In genomic region chr3L:15108948-15109347, dm6 we compare ENCODE assay signal across 4 fruit fly cellular contexts.
TF ChIP-seq lines count a peak whose summit lies in the region.

No protein-coding gene starts in this region.

- TF ChIP-seq CTCF in whole organism, embryonic (GFP tag; optimal IDR thresholded peaks at IDR 0.05; lab: Kevin White, UChicago) = no peak

TF ChIP-seq in whole organism, embryonic, 481 proteins besides CTCF, POLR2A, EP300 and RAD21:
- TF ChIP-seq CG11247 (GFP tag; IDR thresholded peaks at IDR 0.05; lab: Robert Waterston, UW) (no peak), Ets65A (GFP tag; lab: Kevin White, UChicago) (peak; percentile 20), dan (GFP tag; IDR thresholded peaks at IDR 0.05; lab: Robert Waterston, UW) (no peak), HHEX (GFP tag; optimal IDR thresholded peaks at IDR 0.05; lab: Kevin White, UChicago) (no peak), gsb-n (tag; optimal IDR thresholded peaks at IDR 0.05; lab: Kevin White, UChicago) (no peak), Sry-β (GFP tag; optimal IDR thresholded peaks at IDR 0.05; lab: Kevin White, UChicago) (peak; percentile 68), CG11398 (GFP tag; optimal IDR thresholded peaks at IDR 0.05; lab: Kevin White, UChicago) (no peak), CG18262 (tag; optimal IDR thresholded peaks at IDR 0.05; lab: Kevin White, UChicago) (peak; percentile 12), Sry-δ (GFP tag; optimal IDR thresholded peaks at IDR 0.05; lab: Kevin White, UChicago) (no peak), CG17361 (GFP tag; IDR thresholded peaks at IDR 0.05; lab: Robert Waterston, UW) (no peak)

TF ChIP-seq in whole organism, prepupa, 60 proteins besides CTCF, POLR2A, EP300 and RAD21:
- TF ChIP-seq CG8119 (GFP tag; IDR thresholded peaks at IDR 0.05; lab: Robert Waterston, UW) (peak; percentile 66; the same call in 2 of the 3 replicates), acj6 (GFP tag; optimal IDR thresholded peaks at IDR 0.05; lab: Kevin White, UChicago) (peak; percentile 50), Met (GFP tag; optimal IDR thresholded peaks at IDR 0.05; lab: Kevin White, UChicago) (peak; percentile 5), Sox14 (GFP tag; optimal IDR thresholded peaks at IDR 0.05; lab: Kevin White, UChicago) (peak; percentile 8), Smox (GFP tag; optimal IDR thresholded peaks at IDR 0.05; lab: Kevin White, UChicago) (no peak), esn (GFP tag; optimal IDR thresholded peaks at IDR 0.05; lab: Kevin White, UChicago) (peak; percentile 39), CG4318 (GFP tag; optimal IDR thresholded peaks at IDR 0.05; lab: Kevin White, UChicago) (peak; percentile 39), eg (GFP tag; IDR thresholded peaks at IDR 0.05; lab: Robert Waterston, UW) (no peak), CG7368 (GFP tag; optimal IDR thresholded peaks at IDR 0.05; lab: Kevin White, UChicago) (no peak), CG3032 (tag; optimal IDR thresholded peaks at IDR 0.05; lab: Kevin White, UChicago) (peak; percentile 53), CG10669 (GFP tag; optimal IDR thresholded peaks at IDR 0.05; lab: Kevin White, UChicago) (no peak), CG15336 (GFP tag; IDR thresholded peaks at IDR 0.05; lab: Robert Waterston, UW) (peak; percentile 17; the same call in 1 of the 2 replicates), salr (GFP tag; optimal IDR thresholded peaks at IDR 0.05; lab: Kevin White, UChicago) (no peak), Gug (GFP tag; IDR thresholded peaks at IDR 0.05; lab: Robert Waterston, UW) (peak; percentile 21; the same call in 1 of the 2 replicates), Ets21C (GFP tag; optimal IDR thresholded peaks at IDR 0.05; lab: Kevin White, UChicago) (no peak), CG6792 (GFP tag; optimal IDR thresholded peaks at IDR 0.05; lab: Kevin White, UChicago) (peak; percentile 21), Eip78C (GFP tag; lab: Kevin White, UChicago) (peak; percentile 82), CG8632 (GFP tag; optimal IDR thresholded peaks at IDR 0.05; lab: Kevin White, UChicago) (peak; percentile 22), CG6163 (GFP tag; IDR thresholded peaks at IDR 0.05; lab: Robert Waterston, UW) (peak; percentile 17; the same call in 2 of the 3 replicates), Ets96B (tag; optimal IDR thresholded peaks at IDR 0.05; lab: Kevin White, UChicago) (peak; percentile 39), Hr4 (GFP tag; optimal IDR thresholded peaks at IDR 0.05; lab: Kevin White, UChicago) (no peak), achi (GFP tag; optimal IDR thresholded peaks at IDR 0.05; lab: Kevin White, UChicago) (peak; percentile 60), Hr38 (GFP tag; optimal IDR thresholded peaks at IDR 0.05; lab: Kevin White, UChicago) (no peak), Lpt (GFP tag; optimal IDR thresholded peaks at IDR 0.05; lab: Kevin White, UChicago) (peak; percentile 12), lz (GFP tag; optimal IDR thresholded peaks at IDR 0.05; lab: Kevin White, UChicago) (peak; percentile 26), dsx (GFP tag; optimal IDR thresholded peaks at IDR 0.05; lab: Kevin White, UChicago; ENCODE audit: poor library complexity, severe bottlenecking) (peak; percentile 5)
TF ChIP-seq in whole organism, prepupa: peak in this region for 18.

TF ChIP-seq in whole organism, pupa, 21 proteins besides CTCF, POLR2A, EP300 and RAD21:
- TF ChIP-seq CG4496 (GFP tag; IDR thresholded peaks at IDR 0.05; lab: Robert Waterston, UW) (no peak; the same call in 2 of the 3 replicates), CG15710 (tag; optimal IDR thresholded peaks at IDR 0.05; lab: Kevin White, UChicago) (peak; percentile 34), CG14655 (GFP tag; optimal IDR thresholded peaks at IDR 0.05; lab: Kevin White, UChicago) (no peak), gl (tag; optimal IDR thresholded peaks at IDR 0.05; lab: Kevin White, UChicago) (no peak), CG8159 (tag; optimal IDR thresholded peaks at IDR 0.05; lab: Kevin White, UChicago) (peak; percentile 50), CG8301 (tag; optimal IDR thresholded peaks at IDR 0.05; lab: Kevin White, UChicago) (peak; percentile 35), CG12605 (GFP tag; IDR thresholded peaks at IDR 0.05; lab: Robert Waterston, UW) (peak; percentile 43), Snoo (tag; optimal IDR thresholded peaks at IDR 0.05; lab: Kevin White, UChicago) (peak; percentile 24), CG17806 (tag; optimal IDR thresholded peaks at IDR 0.05; lab: Kevin White, UChicago) (peak; percentile 28), CG9948 (tag; optimal IDR thresholded peaks at IDR 0.05; lab: Kevin White, UChicago) (peak; percentile 50), CG34367 (tag; optimal IDR thresholded peaks at IDR 0.05; lab: Kevin White, UChicago) (peak; percentile 5)

TF ChIP-seq in whole organism, wandering third instar larva, 38 proteins besides CTCF, POLR2A, EP300 and RAD21:
- TF ChIP-seq HLH106 (tag; optimal IDR thresholded peaks at IDR 0.05; lab: Kevin White, UChicago) (peak; percentile 40), CG32264 (GFP tag; optimal IDR thresholded peaks at IDR 0.05; lab: Kevin White, UChicago) (no peak), CG9705 (GFP tag; optimal IDR thresholded peaks at IDR 0.05; lab: Kevin White, UChicago) (no peak), h (GFP tag; optimal IDR thresholded peaks at IDR 0.05; lab: Kevin White, UChicago) (no peak), Myc (optimal IDR thresholded peaks at IDR 0.05; lab: Kevin White, UChicago) (peak; percentile 47)
TF ChIP-seq in whole organism, wandering third instar larva: peak in this region for 2.

Comparison
In these comparisons a context has a peak if more than half of its experiments do, and no peak if none do; other contexts are left out.
1. Of the 7 proteins assayed by ChIP-seq in both whole organism, embryonic and whole organism, prepupa: peak only in whole organism, embryonic: none; only in whole organism, prepupa: Gug and Lpt; in both: none; in neither: 5.